Fruit fly (Drosophila melanogaster): Measurements from ENCODE around the gene CG33725.

DNA sequence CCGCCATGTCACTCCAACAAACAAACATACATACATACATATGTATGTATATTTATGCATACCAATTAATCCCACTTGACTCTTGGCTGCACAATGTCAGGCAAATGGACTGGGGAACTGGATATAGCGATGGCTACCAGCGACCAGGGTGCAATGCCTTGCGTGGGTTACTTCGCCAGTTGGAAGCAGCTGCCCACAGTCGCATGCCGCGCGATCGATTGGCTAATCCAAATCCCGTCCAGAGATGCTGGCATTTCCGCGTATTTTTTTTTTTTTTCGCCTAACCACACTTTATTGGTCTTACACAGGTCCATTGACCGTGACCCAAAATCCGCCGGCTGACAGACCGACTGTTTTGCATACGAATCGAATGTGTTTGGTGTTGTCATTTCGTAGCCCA is 11.9 kb downstream of the CG33725 start:
- TF ChIP-seq insv (optimal IDR thresholded peaks at IDR 0.05): no peak
- no peak for TF ChIP-seq Sin3A (optimal IDR thresholded peaks at IDR 0.05)
- no peak for TF ChIP-seq h (optimal IDR thresholded peaks at IDR 0.05)
